Fruit fly (Drosophila melanogaster) whole organism, prepupa: Measurements from ENCODE around the gene CG9917.

Experiments
- CG11762 ChIP-seq: fragments of 200-800 bp; sonication (Bioruptor generic); optimal IDR thresholded peaks from 3 replicates; lab custom pipeline; 2016; ENCODE audit warnings: missing biosample characterization, missing genetic modification characterization; ENCODE audit not compliant: insufficient read depth
- CG3032 ChIP-seq: fragments of 200-800 bp; optimal IDR thresholded peaks from 2 replicates; lab custom pipeline; 2019; ENCODE audit warnings: missing biosample characterization, mild to moderate bottlenecking, missing genetic modification characterization, moderate library complexity
- acj6 ChIP-seq: fragments of 200-800 bp; sonication (Bioruptor generic); optimal IDR thresholded peaks from 3 replicates; lab custom pipeline; 2016; ENCODE audit warnings: missing biosample characterization, missing genetic modification characterization

- TF ChIP-seq acj6 (GFP tag; lab: Kevin White, UChicago) (peak; percentile 2), CG3032 (tag; lab: Kevin White, UChicago) (peak; percentile 28), CG11762 (GFP tag; lab: Kevin White, UChicago) (no peak)
Measured at dm6 chrX:16275854-16276338, 47.1 kb downstream of the CG9917 start, which contains the start of the genes kat80 and Prosalpha4.
